Worm (Caenorhabditis elegans) whole organism, early embryonic: ENCODE data around the gene sre-52.

Experiments used
- aly-1 ChIP-seq: sonication (generic microtip); optimal IDR thresholded peaks from 2 replicates; lab custom pipeline; 2016; ENCODE audit warnings: missing genetic modification characterization, missing compliant biosample characterization
- ceh-36 ChIP-seq: sonication (generic microtip); optimal IDR thresholded peaks from 2 replicates; lab custom pipeline; 2016; ENCODE audit warnings: missing genetic modification characterization, inconsistent platforms, missing compliant biosample characterization
- hmbx-1 ChIP-seq: sonication (generic microtip); optimal IDR thresholded peaks from 2 replicates; lab custom pipeline; 2016; ENCODE audit warnings: mild to moderate bottlenecking, missing genetic modification characterization, missing compliant biosample characterization

- TF ChIP-seq hmbx-1 (tag; lab: Kevin White, UChicago) (no peak), ceh-36 (tag; lab: Kevin White, UChicago) (no peak), aly-1 (tag; lab: Kevin White, UChicago) (no peak)
Observed at ce11 chrII:12300680-12301079, 34.9 kb upstream of the sre-52 start.
